Fruit fly (Drosophila melanogaster): Measurements from ENCODE around the gene CG8927.

Gene CG8927

DNA sequence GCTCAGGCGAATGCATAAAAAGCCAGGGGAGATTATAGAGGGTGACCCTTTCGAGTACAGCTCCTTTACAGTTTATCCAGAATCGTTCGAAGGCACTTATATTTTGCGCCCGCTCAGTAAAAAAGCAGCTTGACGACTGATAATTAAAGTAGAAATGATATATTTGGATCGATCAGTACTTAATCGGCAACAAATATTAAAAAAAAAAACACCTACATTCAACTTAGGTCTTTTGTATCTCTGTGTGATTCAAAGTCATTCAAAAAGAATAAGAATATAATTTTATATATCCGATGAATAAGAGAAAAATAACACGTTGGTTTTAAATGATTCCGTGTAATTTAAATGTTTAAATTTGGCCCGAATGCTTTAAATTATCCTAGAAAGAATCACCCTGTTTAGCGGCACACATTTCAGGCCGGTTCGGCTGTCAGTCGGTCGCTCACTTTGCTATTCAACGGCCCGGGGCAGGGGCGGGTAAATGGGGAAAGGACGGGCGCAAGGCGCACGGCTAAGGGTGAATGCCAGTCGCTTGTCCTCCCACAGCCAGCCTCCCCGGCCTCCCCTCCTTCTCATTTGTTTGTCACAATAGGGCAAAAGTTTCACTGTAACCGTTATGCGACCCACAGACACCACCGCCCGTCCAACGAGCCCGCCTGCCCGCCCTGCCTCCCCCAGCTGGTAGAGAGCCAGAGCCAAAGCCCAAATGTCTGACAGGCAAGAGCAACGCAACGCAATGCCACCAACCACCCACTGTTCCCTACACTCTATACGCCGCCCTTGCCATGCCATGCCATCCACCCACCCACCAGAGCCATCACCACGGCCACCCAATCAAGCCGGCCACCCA is 32.3 kb downstream of the CG8927 start (continued):
- TF ChIP-seq CG8388 (GFP tag; optimal IDR thresholded peaks at IDR 0.05), result peak; percentile 19
- TF ChIP-seq CG3726 (GFP tag; IDR thresholded peaks at IDR 0.05), result 0 out of 3 replicates have a peak, but pooled peaks have one; percentile 31
- peak; percentile 31 for TF ChIP-seq CG9437 (GFP tag; optimal IDR thresholded peaks at IDR 0.05)
- peak; percentile 38 for TF ChIP-seq vfl (GFP tag; optimal IDR thresholded peaks at IDR 0.05)
- TF ChIP-seq CG15269 (tag; optimal IDR thresholded peaks at IDR 0.05), result peak; percentile 41
- TF ChIP-seq Hr78 (GFP tag; optimal IDR thresholded peaks at IDR 0.05), result peak in 1 of 2 experiments; percentile 11
- TF ChIP-seq ken (GFP tag; IDR thresholded peaks at IDR 0.05), result 0 out of 3 replicates have a peak, but pooled peaks have one; percentile 38
- peak; percentile 43 for TF ChIP-seq CoRest (tag; optimal IDR thresholded peaks at IDR 0.05)
- peak; percentile 40 for TF ChIP-seq D19B (GFP tag; optimal IDR thresholded peaks at IDR 0.05)
- TF ChIP-seq CG2712 (tag; optimal IDR thresholded peaks at IDR 0.05), result peak; percentile 44
- peak; percentile 45 for TF ChIP-seq Jarid2 (GFP tag; optimal IDR thresholded peaks at IDR 0.05)
- peak; percentile 66 for TF ChIP-seq CG10267 (tag; optimal IDR thresholded peaks at IDR 0.05)
- TF ChIP-seq sens (GFP tag), result peak; percentile 88
- peak; percentile 44 for TF ChIP-seq CG6683 (GFP tag; optimal IDR thresholded peaks at IDR 0.05)
- TF ChIP-seq rib (GFP tag; IDR thresholded peaks at IDR 0.05), result no peak
- TF ChIP-seq CG31224 (GFP tag; IDR thresholded peaks at IDR 0.05), result no peak
- TF ChIP-seq wdn (GFP tag; IDR thresholded peaks at IDR 0.05), result no peak
- TF ChIP-seq CG30020 (tag; optimal IDR thresholded peaks at IDR 0.05), result no peak
- peak; percentile 37 for TF ChIP-seq CG6765 (GFP tag; optimal IDR thresholded peaks at IDR 0.05)
- TF ChIP-seq grau (tag; optimal IDR thresholded peaks at IDR 0.05), result peak; percentile 30

DNA sequence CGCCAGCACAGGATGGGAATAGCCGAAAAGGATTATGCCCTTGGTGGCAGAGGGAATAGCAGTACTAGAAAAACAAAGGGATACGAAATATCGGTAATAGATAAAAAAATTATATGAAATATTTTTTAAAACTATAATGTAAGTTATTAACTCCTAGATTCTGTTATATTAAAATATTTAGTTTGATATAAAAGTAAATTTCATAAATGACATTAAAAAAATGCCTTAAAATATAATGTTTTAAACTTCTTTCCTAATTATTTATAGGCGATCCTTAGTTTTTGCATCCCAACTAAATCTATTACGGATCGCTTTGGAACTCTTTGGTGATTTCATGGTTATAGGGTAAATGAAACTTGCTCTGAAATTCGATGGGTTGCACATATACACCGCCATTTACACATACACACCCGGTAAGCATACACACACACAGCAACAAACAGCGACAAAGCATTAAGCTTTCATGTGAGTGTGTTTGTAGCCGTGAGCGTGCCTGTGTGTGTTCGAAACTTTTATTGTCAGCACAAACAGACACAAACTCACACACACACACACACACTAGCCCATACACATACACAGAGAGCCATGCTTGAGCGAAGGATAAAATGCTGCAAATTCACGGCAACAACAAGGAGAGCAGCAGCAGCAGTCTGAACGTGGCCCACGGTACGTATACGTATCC is 33.1 kb downstream of the CG8927 start:
- TF ChIP-seq Hsf (GFP tag; optimal IDR thresholded peaks at IDR 0.05) (no peak), zen2 (GFP tag; IDR thresholded peaks at IDR 0.05; ENCODE audit: partially characterized antibody) (no peak), CoRest (tag; optimal IDR thresholded peaks at IDR 0.05) (peak; percentile 34), sr (GFP tag; IDR thresholded peaks at IDR 0.05) (no peak), tin (GFP tag; optimal IDR thresholded peaks at IDR 0.05) (no peak), jing (GFP tag; optimal IDR thresholded peaks at IDR 0.05) (no peak), CG15269 (tag; optimal IDR thresholded peaks at IDR 0.05) (peak; percentile 24), CG9727 (GFP tag; optimal IDR thresholded peaks at IDR 0.05) (peak; percentile 24), pan (optimal IDR thresholded peaks at IDR 0.05) (no peak), pan (GFP tag; optimal IDR thresholded peaks at IDR 0.05 in 1 of 2, IDR thresholded peaks at IDR 0.05 in 1 of 2) (no peak), CG10267 (tag; optimal IDR thresholded peaks at IDR 0.05) (peak; percentile 6), CG15479 (GFP tag; optimal IDR thresholded peaks at IDR 0.05) (no peak), lab (GFP tag; optimal IDR thresholded peaks at IDR 0.05) (peak; percentile 48), gcm (GFP tag; optimal IDR thresholded peaks at IDR 0.05) (no peak), Hand (GFP tag; optimal IDR thresholded peaks at IDR 0.05) (peak; percentile 32), trh (GFP tag; optimal IDR thresholded peaks at IDR 0.05) (no peak), Tbp (GFP tag; optimal IDR thresholded peaks at IDR 0.05) (no peak), vnd (GFP tag; IDR thresholded peaks at IDR 0.05; ENCODE audit: partially characterized antibody) (no peak), Ssrp (tag; optimal IDR thresholded peaks at IDR 0.05) (peak; percentile 30), CG15696 (tag; optimal IDR thresholded peaks at IDR 0.05) (no peak), grn (GFP tag; optimal IDR thresholded peaks at IDR 0.05) (no peak), CG17385 (GFP tag; optimal IDR thresholded peaks at IDR 0.05) (peak; percentile 31), B-H2 (GFP tag; optimal IDR thresholded peaks at IDR 0.05) (no peak), CG31441 (GFP tag; IDR thresholded peaks at IDR 0.05) (peak; percentile 52; the same call in 1 of the 2 replicates), CG32532 (GFP tag; IDR thresholded peaks at IDR 0.05) (0 out of 2 replicates have a peak, but pooled peaks have one; percentile 2), CG18619 (GFP tag; optimal IDR thresholded peaks at IDR 0.05) (no peak), cato (GFP tag; optimal IDR thresholded peaks at IDR 0.05; ENCODE audit: borderline replicate concordance) (no peak), CG9817 (tag; optimal IDR thresholded peaks at IDR 0.05) (no peak), CG31224 (GFP tag; IDR thresholded peaks at IDR 0.05) (no peak), tgo (GFP tag; IDR thresholded peaks at IDR 0.05) (no peak)
